Fruit fly (Drosophila melanogaster): Measurements from ENCODE around the gene kay.

The kay gene

dm6 chr3R:29765267-29766095 lies at the start of gene kay:
TSS of gene kay (plus strand) at chr3R:29765995.
- TF ChIP-seq bab1 (GFP tag; optimal IDR thresholded peaks at IDR 0.05): no peak
- no peak for TF ChIP-seq Clk (GFP tag; optimal IDR thresholded peaks at IDR 0.05)
- peak; percentile 2 for TF ChIP-seq Hr96 (GFP tag; optimal IDR thresholded peaks at IDR 0.05)
- TF ChIP-seq CG12768 (GFP tag; optimal IDR thresholded peaks at IDR 0.05): peak; percentile 60
- no peak for TF ChIP-seq pad (GFP tag; optimal IDR thresholded peaks at IDR 0.05)
- TF ChIP-seq cic (GFP tag; optimal IDR thresholded peaks at IDR 0.05): no peak
- peak; percentile 53 for TF ChIP-seq kay (GFP tag; ENCODE audit: borderline replicate concordance)

- TF ChIP-seq toe (GFP tag; optimal IDR thresholded peaks at IDR 0.05) (no peak), Crg-1 (GFP tag; optimal IDR thresholded peaks at IDR 0.05) (no peak), bab1 (GFP tag; optimal IDR thresholded peaks at IDR 0.05) (no peak), CG7101 (tag; optimal IDR thresholded peaks at IDR 0.05) (no peak), kay (GFP tag; ENCODE audit: borderline replicate concordance) (no peak), ovo (GFP tag; optimal IDR thresholded peaks at IDR 0.05) (no peak), cnc (optimal IDR thresholded peaks at IDR 0.05) (no peak), CG12768 (GFP tag; optimal IDR thresholded peaks at IDR 0.05) (no peak)
Measured at dm6 chr3R:29716043-29716781, 49.6 kb upstream of the kay start.

dm6 chr3R:29716782-29717317 lies 48.9 kb upstream of the kay start, which contains the start of gene Obp99b:
TSS of gene Obp99b (minus strand) at chr3R:29716896.
- TF ChIP-seq tj (GFP tag; optimal IDR thresholded peaks at IDR 0.05) (peak; percentile 26), CG1620 (GFP tag; optimal IDR thresholded peaks at IDR 0.05) (peak; percentile 4), kay (GFP tag; ENCODE audit: borderline replicate concordance) (no peak), CG14711 (tag; optimal IDR thresholded peaks at IDR 0.05) (no peak), ovo (GFP tag; optimal IDR thresholded peaks at IDR 0.05) (no peak), toe (GFP tag; optimal IDR thresholded peaks at IDR 0.05) (peak; percentile 38), Hr96 (GFP tag; optimal IDR thresholded peaks at IDR 0.05) (peak; percentile 51), CG5204 (GFP tag; optimal IDR thresholded peaks at IDR 0.05) (peak; percentile 25), bab1 (GFP tag; optimal IDR thresholded peaks at IDR 0.05) (peak; percentile 28), cnc (optimal IDR thresholded peaks at IDR 0.05) (no peak), CG7045 (GFP tag; optimal IDR thresholded peaks at IDR 0.05) (peak; percentile 5)

- TF ChIP-seq Mnt (GFP tag; optimal IDR thresholded peaks at IDR 0.05) (no peak), cic (GFP tag; optimal IDR thresholded peaks at IDR 0.05) (peak; percentile 8), CG1620 (GFP tag; optimal IDR thresholded peaks at IDR 0.05) (no peak), CG33017 (tag; optimal IDR thresholded peaks at IDR 0.05) (peak; percentile 80), kay (GFP tag; ENCODE audit: borderline replicate concordance) (no peak), pad (GFP tag; optimal IDR thresholded peaks at IDR 0.05) (peak; percentile 9), toe (GFP tag; optimal IDR thresholded peaks at IDR 0.05) (no peak), CG7101 (tag; optimal IDR thresholded peaks at IDR 0.05) (peak; percentile 63), CG5204 (GFP tag; optimal IDR thresholded peaks at IDR 0.05) (no peak), ovo (GFP tag; optimal IDR thresholded peaks at IDR 0.05) (no peak), CG12768 (GFP tag; optimal IDR thresholded peaks at IDR 0.05) (peak; percentile 57), Crg-1 (GFP tag; optimal IDR thresholded peaks at IDR 0.05) (no peak), CG14711 (tag; optimal IDR thresholded peaks at IDR 0.05) (peak; percentile 61), Hr96 (GFP tag; optimal IDR thresholded peaks at IDR 0.05) (peak; percentile 35), cnc (optimal IDR thresholded peaks at IDR 0.05) (no peak), CG7045 (GFP tag; optimal IDR thresholded peaks at IDR 0.05) (peak; percentile 49), Clk (GFP tag; optimal IDR thresholded peaks at IDR 0.05) (peak; percentile 38), bab1 (GFP tag; optimal IDR thresholded peaks at IDR 0.05) (no peak), CG11617 (GFP tag; optimal IDR thresholded peaks at IDR 0.05) (no peak), tj (GFP tag; optimal IDR thresholded peaks at IDR 0.05) (no peak)
Measured at dm6 chr3R:29717519-29717918, 48.3 kb upstream of the kay start.

dm6 chr3R:29718363-29718762 lies 47.4 kb upstream of the kay start, which contains the start of gene CG15506:
TSS of gene CG15506 (plus strand) at chr3R:29718663.
- TF ChIP-seq CG12768 (GFP tag; optimal IDR thresholded peaks at IDR 0.05) (no peak), Mnt (GFP tag; optimal IDR thresholded peaks at IDR 0.05) (no peak), bab1 (GFP tag; optimal IDR thresholded peaks at IDR 0.05) (no peak), toe (GFP tag; optimal IDR thresholded peaks at IDR 0.05) (no peak), kay (GFP tag; ENCODE audit: borderline replicate concordance) (no peak), Hr96 (GFP tag; optimal IDR thresholded peaks at IDR 0.05) (no peak), CG11617 (GFP tag; optimal IDR thresholded peaks at IDR 0.05) (no peak), Crg-1 (GFP tag; optimal IDR thresholded peaks at IDR 0.05) (no peak), CG33017 (tag; optimal IDR thresholded peaks at IDR 0.05) (no peak), CG7045 (GFP tag; optimal IDR thresholded peaks at IDR 0.05) (no peak)

- TF ChIP-seq pad (GFP tag; optimal IDR thresholded peaks at IDR 0.05) (no peak), CG33017 (tag; optimal IDR thresholded peaks at IDR 0.05) (no peak), toe (GFP tag; optimal IDR thresholded peaks at IDR 0.05) (no peak), ovo (GFP tag; optimal IDR thresholded peaks at IDR 0.05) (no peak), bab1 (GFP tag; optimal IDR thresholded peaks at IDR 0.05) (no peak), cnc (optimal IDR thresholded peaks at IDR 0.05) (no peak), cic (GFP tag; optimal IDR thresholded peaks at IDR 0.05) (no peak), CG5204 (GFP tag; optimal IDR thresholded peaks at IDR 0.05) (no peak), CG1620 (GFP tag; optimal IDR thresholded peaks at IDR 0.05) (no peak), Clk (GFP tag; optimal IDR thresholded peaks at IDR 0.05) (no peak), CG7101 (tag; optimal IDR thresholded peaks at IDR 0.05) (no peak)
Measured at dm6 chr3R:29722238-29722637, 43.6 kb upstream of the kay start, which contains the start of gene CG34296. TSS of gene CG34296 (plus strand) at chr3R:29722538.

All from whole organism, adult.